Worm (Caenorhabditis elegans): ENCODE measurements around the gene mlt-11.

DNA sequence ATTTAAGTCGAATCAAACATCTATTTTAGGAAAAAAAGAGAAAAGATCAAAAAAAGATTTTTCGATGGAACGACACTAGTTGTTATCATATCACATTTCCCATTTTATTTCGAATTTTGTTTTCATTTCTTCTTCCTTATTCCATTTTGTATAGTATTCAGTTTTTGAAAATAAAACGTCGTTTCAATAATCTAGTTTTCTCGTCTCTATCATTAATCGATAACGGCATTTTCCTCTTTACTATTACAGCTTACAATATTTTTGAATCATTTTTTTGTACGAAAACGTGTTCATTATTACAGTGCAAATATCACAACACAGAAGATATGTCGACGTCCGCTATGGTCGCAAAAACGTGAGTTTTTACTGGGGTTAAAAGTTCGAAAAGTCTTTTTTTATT lies 46.6 kb downstream of the mlt-11 start, which contains the start of gene Y44A6C.1:
- TF ChIP-seq zip-8 (tag; optimal IDR thresholded peaks at IDR 0.05) (no peak), elt-1 (tag; optimal IDR thresholded peaks at IDR 0.05; ENCODE audit: borderline replicate concordance, insufficient read depth) (no peak), ces-1 (GFP tag; optimal IDR thresholded peaks at IDR 0.05) (no peak), nhr-76 (tag; optimal IDR thresholded peaks at IDR 0.05) (no peak), ztf-11 (tag; optimal IDR thresholded peaks at IDR 0.05) (no peak), unc-62 (GFP tag; optimal IDR thresholded peaks at IDR 0.05) (no peak)

Measured in whole organism, mixed stage, embryonic.